Fruit fly (Drosophila melanogaster) whole organism, prepupa: ENCODE measurements around the gene CG43707.

Experiments used
- Blimp-1 ChIP-seq: fragments of 200-800 bp; sonication (Bioruptor generic); optimal IDR thresholded peaks from 3 replicates; lab custom pipeline; 2017; ENCODE audit warnings: missing biosample characterization, missing genetic modification characterization, mild to moderate bottlenecking, moderate library complexity, missing genetic modification reagents
- CG10631 ChIP-seq: fragments of 200-800 bp; sonication (Bioruptor generic); optimal IDR thresholded peaks from 2 replicates; lab custom pipeline; 2016; ENCODE audit warnings: missing biosample characterization, missing genetic modification characterization
- CG11294 ChIP-seq: fragments of 200-800 bp; sonication (Bioruptor generic); IDR thresholded peaks from 2 replicates; pipeline ENCODE4 v1.3.6; 2022; ENCODE audit warnings: missing biosample characterization, missing genetic modification characterization
- CG11902 ChIP-seq: fragments of 200-800 bp; sonication (Bioruptor generic); optimal IDR thresholded peaks from 3 replicates; lab custom pipeline; 2016; ENCODE audit warnings: missing biosample characterization, missing genetic modification characterization
- CG15336 ChIP-seq: fragments of 200-800 bp; sonication (Bioruptor generic); IDR thresholded peaks from 2 replicates; pipeline ENCODE4 v1.3.6; 2022; ENCODE audit warnings: missing biosample characterization, missing genetic modification characterization
- CG16779 ChIP-seq: fragments of 200-800 bp; sonication (Bioruptor generic); optimal IDR thresholded peaks from 3 replicates; lab custom pipeline; 2017; ENCODE audit warnings: missing biosample characterization, mild to moderate bottlenecking, missing genetic modification characterization
- CG3032 ChIP-seq: fragments of 200-800 bp; optimal IDR thresholded peaks from 2 replicates; lab custom pipeline; 2019; ENCODE audit warnings: missing biosample characterization, mild to moderate bottlenecking, missing genetic modification characterization, moderate library complexity
- CG31627 ChIP-seq: fragments of 200-800 bp; sonication (Bioruptor generic); optimal IDR thresholded peaks from 3 replicates; lab custom pipeline; 2016; ENCODE audit warnings: missing biosample characterization, missing genetic modification characterization
- CG32006 ChIP-seq: fragments of 200-800 bp; sonication (Bioruptor generic); optimal IDR thresholded peaks from 3 replicates; lab custom pipeline; 2017; ENCODE audit warnings: missing biosample characterization, mild to moderate bottlenecking, missing genetic modification characterization
- CG34406 ChIP-seq: fragments of 200-800 bp; sonication (Bioruptor generic); optimal IDR thresholded peaks from 3 replicates; lab custom pipeline; 2016; ENCODE audit warnings: missing biosample characterization, missing genetic modification characterization
- CG4318 ChIP-seq: fragments of 200-800 bp; sonication (Bioruptor generic); optimal IDR thresholded peaks from 3 replicates; lab custom pipeline; 2017; ENCODE audit warnings: missing biosample characterization, mild to moderate bottlenecking, missing genetic modification characterization
- CG6163 ChIP-seq: fragments of 200-800 bp; sonication (Bioruptor generic); IDR thresholded peaks from 3 replicates; pipeline ENCODE4 v1.3.6; 2022; ENCODE audit warnings: missing biosample characterization, missing genetic modification characterization
- CG6276 ChIP-seq: fragments of 200-800 bp; sonication (Bioruptor generic); optimal IDR thresholded peaks from 2 replicates; lab custom pipeline; 2017; ENCODE audit warnings: missing biosample characterization, mild to moderate bottlenecking, missing genetic modification characterization
- CG6792 ChIP-seq: fragments of 200-800 bp; sonication (Bioruptor generic); optimal IDR thresholded peaks from 3 replicates; lab custom pipeline; 2016; ENCODE audit warnings: missing biosample characterization, missing genetic modification characterization
- CG6808 ChIP-seq: fragments of 200-800 bp; sonication (Bioruptor generic); optimal IDR thresholded peaks from 3 replicates; lab custom pipeline; 2017; ENCODE audit warnings: missing biosample characterization, missing genetic modification characterization, mild to moderate bottlenecking, moderate library complexity, missing genetic modification reagents
- CG6854 ChIP-seq: fragments of 200-800 bp; sonication (Bioruptor generic); optimal IDR thresholded peaks from 2 replicates; lab custom pipeline; 2017; ENCODE audit warnings: missing biosample characterization, mild to moderate bottlenecking, missing genetic modification characterization
- CG7368 ChIP-seq: fragments of 200-800 bp; sonication (Bioruptor generic); optimal IDR thresholded peaks from 3 replicates; lab custom pipeline; 2016; ENCODE audit warnings: missing biosample characterization, missing genetic modification characterization
- CG8119 ChIP-seq: fragments of 200-800 bp; sonication (Bioruptor generic); IDR thresholded peaks from 3 replicates; pipeline ENCODE4 v1.3.6; 2022; ENCODE audit warnings: missing biosample characterization, missing genetic modification characterization
- CG8632 ChIP-seq: fragments of 200-800 bp; sonication (Bioruptor generic); optimal IDR thresholded peaks from 3 replicates; lab custom pipeline; 2016; ENCODE audit warnings: missing biosample characterization, missing genetic modification characterization
- CG9139 ChIP-seq: fragments of 200-800 bp; sonication (Bioruptor generic); optimal IDR thresholded peaks from 3 replicates; lab custom pipeline; 2017; ENCODE audit warnings: missing biosample characterization, mild to moderate bottlenecking, missing genetic modification characterization
- Eip75B ChIP-seq: fragments of 200-800 bp; sonication (Bioruptor generic); optimal IDR thresholded peaks from 3 replicates; lab custom pipeline; 2016; ENCODE audit warnings: missing biosample characterization, missing genetic modification characterization
- Eip78C ChIP-seq: fragments of 200-800 bp; sonication (Bioruptor generic); peaks from one replicate; lab custom pipeline; 2016; ENCODE audit warnings: missing biosample characterization, missing genetic modification characterization
- Ets21C ChIP-seq: fragments of 200-800 bp; sonication (Bioruptor generic); optimal IDR thresholded peaks from 3 replicates; lab custom pipeline; 2016; ENCODE audit warnings: missing biosample characterization, missing genetic modification characterization
- Ets96B ChIP-seq: fragments of 200-800 bp; optimal IDR thresholded peaks from 2 replicates; lab custom pipeline; 2019; ENCODE audit warnings: missing biosample characterization, mild to moderate bottlenecking, missing genetic modification characterization, moderate library complexity
- Gug ChIP-seq: fragments of 200-800 bp; sonication (Bioruptor generic); IDR thresholded peaks from 2 replicates; pipeline ENCODE4 v1.3.6; 2022; ENCODE audit warnings: missing biosample characterization, missing genetic modification characterization
- Hr39 ChIP-seq: fragments of 200-800 bp; sonication (Bioruptor generic); optimal IDR thresholded peaks from 2 replicates; lab custom pipeline; 2016; ENCODE audit warnings: missing biosample characterization, missing genetic modification characterization
- Hr4 ChIP-seq: fragments of 200-800 bp; sonication (Bioruptor generic); optimal IDR thresholded peaks from 3 replicates; lab custom pipeline; 2016; ENCODE audit warnings: missing biosample characterization, missing genetic modification characterization
- Lpt ChIP-seq: fragments of 200-800 bp; sonication (Bioruptor generic); optimal IDR thresholded peaks from 3 replicates; lab custom pipeline; 2016; ENCODE audit warnings: missing biosample characterization, missing genetic modification characterization
- Met ChIP-seq: fragments of 200-800 bp; sonication (Bioruptor generic); optimal IDR thresholded peaks from 3 replicates; lab custom pipeline; 2016; ENCODE audit warnings: missing biosample characterization, missing genetic modification characterization
- OdsH ChIP-seq: fragments of 200-800 bp; sonication (Bioruptor generic); optimal IDR thresholded peaks from 3 replicates; lab custom pipeline; 2016; ENCODE audit warnings: missing biosample characterization, missing genetic modification characterization
- Smox ChIP-seq: fragments of 200-800 bp; sonication (Bioruptor generic); optimal IDR thresholded peaks from 3 replicates; lab custom pipeline; 2016; ENCODE audit warnings: missing biosample characterization, missing genetic modification characterization
- Sox14 ChIP-seq: fragments of 200-800 bp; sonication (Bioruptor generic); optimal IDR thresholded peaks from 3 replicates; lab custom pipeline; 2016; ENCODE audit warnings: missing biosample characterization, missing genetic modification characterization
- Sox15 ChIP-seq: fragments of 200-800 bp; sonication (Bioruptor generic); optimal IDR thresholded peaks from 3 replicates; lab custom pipeline; 2016; ENCODE audit warnings: missing biosample characterization, missing genetic modification characterization
- achi ChIP-seq: fragments of 200-800 bp; sonication (Bioruptor generic); optimal IDR thresholded peaks from 3 replicates; lab custom pipeline; 2016; ENCODE audit warnings: missing biosample characterization, missing genetic modification characterization
- acj6 ChIP-seq: fragments of 200-800 bp; sonication (Bioruptor generic); optimal IDR thresholded peaks from 3 replicates; lab custom pipeline; 2016; ENCODE audit warnings: missing biosample characterization, missing genetic modification characterization
- dac ChIP-seq: fragments of 200-800 bp; sonication (Bioruptor generic); optimal IDR thresholded peaks from 2 replicates; lab custom pipeline; 2017; ENCODE audit warnings: missing biosample characterization, mild to moderate bottlenecking, missing genetic modification characterization
- dsx ChIP-seq: fragments of 200-800 bp; optimal IDR thresholded peaks from 3 replicates; lab custom pipeline; 2019; ENCODE audit warnings: missing biosample characterization, mild to moderate bottlenecking, missing genetic modification characterization, moderate library complexity; ENCODE audit not compliant: poor library complexity, severe bottlenecking
- eg ChIP-seq: fragments of 200-800 bp; sonication (Bioruptor generic); IDR thresholded peaks from 3 replicates; pipeline ENCODE4 v1.3.6; 2022; ENCODE audit warnings: missing biosample characterization, missing genetic modification characterization
- fd85E ChIP-seq: fragments of 200-800 bp; sonication (Bioruptor generic); optimal IDR thresholded peaks from 3 replicates; lab custom pipeline; 2016; ENCODE audit warnings: missing biosample characterization, missing genetic modification characterization
- fkh ChIP-seq: fragments of 200-800 bp; sonication (Bioruptor generic); optimal IDR thresholded peaks from 3 replicates; lab custom pipeline; 2017; ENCODE audit warnings: missing biosample characterization, mild to moderate bottlenecking, missing genetic modification characterization, moderate library complexity
- lz ChIP-seq: fragments of 200-800 bp; sonication (Bioruptor generic); optimal IDR thresholded peaks from 3 replicates; lab custom pipeline; 2016; ENCODE audit warnings: missing biosample characterization, missing genetic modification characterization
- net ChIP-seq: fragments of 200-800 bp; sonication (Bioruptor generic); optimal IDR thresholded peaks from 3 replicates; lab custom pipeline; 2016; ENCODE audit warnings: missing biosample characterization, missing genetic modification characterization
- salr ChIP-seq, 2 experiments: fragments of 200-800 bp; sonication (Bioruptor generic); optimal IDR thresholded peaks; 3 replicates each; lab custom pipeline; 2016 to 2018; ENCODE audit warnings: missing biosample characterization in 2 of 2, missing genetic modification characterization in 2 of 2, mild to moderate bottlenecking in 1 of 2
- spab ChIP-seq: fragments of 200-800 bp; sonication (Bioruptor generic); optimal IDR thresholded peaks from 2 replicates; lab custom pipeline; 2017; ENCODE audit warnings: missing biosample characterization, mild to moderate bottlenecking, missing genetic modification characterization, missing genetic modification reagents
- ss ChIP-seq, 2 experiments: fragments of 200-800 bp; sonication (Bioruptor generic); optimal IDR thresholded peaks; 2 replicates in 1 of 2; 3 replicates in 1 of 2; lab custom pipeline; 2017 to 2018; ENCODE audit warnings: mild to moderate bottlenecking in 2 of 2, missing biosample characterization in 2 of 2, missing genetic modification characterization in 2 of 2, moderate library complexity in 1 of 2
- svp ChIP-seq: fragments of 200-800 bp; sonication (Bioruptor generic); peaks from one replicate; lab custom pipeline; 2016; ENCODE audit warnings: missing biosample characterization, missing genetic modification characterization

CG43707 gene

dm6 chr2L:3803466-3804143 is 46.5 kb downstream of the CG43707 start, which contains the start of gene Reph (continued):
- TF ChIP-seq svp (GFP tag; lab: Kevin White, UChicago) (no peak), Hr4 (GFP tag; lab: Kevin White, UChicago) (no peak), acj6 (GFP tag; lab: Kevin White, UChicago) (no peak), Sox14 (GFP tag; lab: Kevin White, UChicago) (peak; percentile 77), CG16779 (peak; percentile 61), Lpt (peak; percentile 11), CG6276 (GFP tag; lab: Kevin White, UChicago) (no peak), CG9139 (GFP tag; lab: Kevin White, UChicago) (peak; percentile 18), achi (no peak), dac (GFP tag; lab: Kevin White, UChicago) (no peak), CG34406 (GFP tag; lab: Kevin White, UChicago) (peak; percentile 35), ss (GFP tag; optimal IDR thresholded peaks at IDR 0.05; lab: Kevin White, UChicago) (peak in 1 of 2 experiments; percentile 5), Ets21C (GFP tag; lab: Kevin White, UChicago) (no peak), Smox (GFP tag; lab: Kevin White, UChicago) (no peak)

dm6 chr2L:3804641-3805273 is 47.7 kb downstream of the CG43707 start:
- TF ChIP-seq CG6854 (GFP tag; lab: Kevin White, UChicago) (peak; percentile 80), fd85E (GFP tag; lab: Kevin White, UChicago) (peak; percentile 91), CG6792 (peak; percentile 97), Sox15 (GFP tag; lab: Kevin White, UChicago) (peak; percentile 95), achi (peak; percentile 99), OdsH (peak; percentile 99), CG8119 (GFP tag; lab: Robert Waterston, UW) (peak; percentile 100), net (peak; percentile 99), Hr4 (GFP tag; lab: Kevin White, UChicago) (peak; percentile 100), lz (peak; percentile 92), CG11294 (peak; percentile 99), CG3032 (peak; percentile 99), Eip78C (GFP tag; lab: Kevin White, UChicago) (peak; percentile 100), Eip75B (peak; percentile 99), Lpt (peak; percentile 100), Smox (GFP tag; lab: Kevin White, UChicago) (peak; percentile 84), CG34406 (GFP tag; lab: Kevin White, UChicago) (peak; percentile 96), salr (GFP tag; optimal IDR thresholded peaks at IDR 0.05; lab: Kevin White, UChicago) (peak; percentile 96 to 99), dsx (GFP tag; lab: Kevin White, UChicago) (peak; percentile 99), Ets21C (GFP tag; lab: Kevin White, UChicago) (peak; percentile 78), CG6276 (GFP tag; lab: Kevin White, UChicago) (peak; percentile 100), Blimp-1 (peak; percentile 69), spab (GFP tag; lab: Kevin White, UChicago) (peak; percentile 99), CG7368 (GFP tag; lab: Kevin White, UChicago) (peak; percentile 98), eg (GFP tag; lab: Robert Waterston, UW) (peak; percentile 99), Met (GFP tag; lab: Kevin White, UChicago) (peak; percentile 91), CG31627 (GFP tag; lab: Kevin White, UChicago) (peak; percentile 91), ss (GFP tag; optimal IDR thresholded peaks at IDR 0.05; lab: Kevin White, UChicago) (peak; percentile 99), Hr39 (GFP tag; lab: Kevin White, UChicago) (peak; percentile 91), Gug (GFP tag; lab: Robert Waterston, UW) (peak; percentile 99), CG16779 (peak; percentile 99), CG11902 (GFP tag; lab: Kevin White, UChicago) (peak; percentile 90), CG6163 (GFP tag; lab: Robert Waterston, UW) (peak; percentile 100), CG8632 (peak; percentile 96), CG10631 (GFP tag; lab: Kevin White, UChicago) (peak; percentile 99), acj6 (GFP tag; lab: Kevin White, UChicago) (peak; percentile 98), Ets96B (peak; percentile 100), Sox14 (GFP tag; lab: Kevin White, UChicago) (peak; percentile 99), CG6808 (GFP tag; lab: Kevin White, UChicago) (peak; percentile 99), CG15336 (peak; percentile 100), fkh (GFP tag; lab: Kevin White, UChicago) (peak; percentile 81), CG32006 (peak; percentile 100), CG4318 (GFP tag; lab: Kevin White, UChicago) (peak; percentile 99)
